Fruit fly (Drosophila melanogaster) whole organism, embryonic: ENCODE data around the gene Mob3.

ENCODE experiments used
- CG10209 ChIP-seq: fragments of 200-800 bp; sonication (Bioruptor generic); optimal IDR thresholded peaks from 3 replicates; lab custom pipeline; 2017; ENCODE audit warnings: missing biosample characterization, mild to moderate bottlenecking, missing genetic modification characterization, missing genetic modification reagents
- CG1024 ChIP-seq: fragments of 200-800 bp; sonication (Bioruptor generic); IDR thresholded peaks from 2 replicates; pipeline ENCODE4 v1.3.6; 2022; ENCODE audit warnings: missing biosample characterization, missing genetic modification characterization
- CG10267 ChIP-seq: fragments of 200-800 bp; sonication (Bioruptor generic); optimal IDR thresholded peaks from 2 replicates; lab custom pipeline; 2018; ENCODE audit warnings: missing biosample characterization, mild to moderate bottlenecking, missing genetic modification characterization, moderate library complexity
- CG11093 ChIP-seq: fragments of 200-800 bp; sonication (Bioruptor generic); IDR thresholded peaks from 3 replicates; pipeline ENCODE4 v1.3.6; 2022; ENCODE audit warnings: missing biosample characterization, missing genetic modification characterization
- CG11723 ChIP-seq: fragments of 200-800 bp; sonication (Bioruptor generic); optimal IDR thresholded peaks from 2 replicates; lab custom pipeline; 2017; ENCODE audit warnings: missing biosample characterization, mild to moderate bottlenecking, missing genetic modification characterization
- CG12659 ChIP-seq: fragments of 200-800 bp; sonication (Bioruptor generic); optimal IDR thresholded peaks from 3 replicates; lab custom pipeline; 2017; ENCODE audit warnings: mild to moderate bottlenecking, missing biosample characterization, missing genetic modification reagents, missing genetic modification characterization
- CG13775 ChIP-seq: fragments of 200-800 bp; sonication (Bioruptor generic); optimal IDR thresholded peaks from 3 replicates; lab custom pipeline; 2017; ENCODE audit warnings: missing biosample characterization, mild to moderate bottlenecking, missing genetic modification characterization
- CG16863 ChIP-seq: fragments of 200-800 bp; sonication (Bioruptor generic); optimal IDR thresholded peaks from 3 replicates; lab custom pipeline; 2016; ENCODE audit warnings: missing biosample characterization, missing genetic modification characterization
- CG17361 ChIP-seq: fragments of 200-800 bp; sonication (Bioruptor generic); IDR thresholded peaks from 3 replicates; pipeline ENCODE4 v1.3.6; 2022; ENCODE audit warnings: missing biosample characterization, missing genetic modification characterization
- CG17802 ChIP-seq: fragments of 200-800 bp; sonication (Bioruptor generic); optimal IDR thresholded peaks from 2 replicates; lab custom pipeline; 2018; ENCODE audit warnings: missing biosample characterization, mild to moderate bottlenecking, missing genetic modification characterization, moderate library complexity
- CG18476 ChIP-seq: fragments of 200-800 bp; sonication (Bioruptor generic); optimal IDR thresholded peaks from 2 replicates; lab custom pipeline; 2016; ENCODE audit warnings: missing biosample characterization, mild to moderate bottlenecking, missing genetic modification characterization
- CG2120 ChIP-seq: fragments of 200-800 bp; sonication (Bioruptor generic); optimal IDR thresholded peaks from 3 replicates; lab custom pipeline; 2016; ENCODE audit warnings: missing biosample characterization, missing genetic modification characterization
- CG30403 ChIP-seq: fragments of 200-800 bp; sonication (Bioruptor generic); optimal IDR thresholded peaks from 3 replicates; lab custom pipeline; 2016; ENCODE audit warnings: missing biosample characterization, missing genetic modification characterization
- CG3163 ChIP-seq: fragments of 200-800 bp; sonication (Bioruptor generic); optimal IDR thresholded peaks from 3 replicates; lab custom pipeline; 2016; ENCODE audit warnings: missing biosample characterization, missing genetic modification characterization
- CG6254 ChIP-seq: fragments of 200-800 bp; sonication (Bioruptor generic); optimal IDR thresholded peaks from 3 replicates; lab custom pipeline; 2017; ENCODE audit warnings: mild to moderate bottlenecking, missing biosample characterization, missing genetic modification reagents, missing genetic modification characterization
- CG6765 ChIP-seq: fragments of 200-800 bp; sonication (Bioruptor generic); optimal IDR thresholded peaks from 3 replicates; lab custom pipeline; 2017; ENCODE audit warnings: missing biosample characterization, mild to moderate bottlenecking, missing genetic modification characterization
- CG6791 ChIP-seq: fragments of 200-800 bp; sonication (Bioruptor generic); IDR thresholded peaks from 3 replicates; pipeline ENCODE4 v1.3.6; 2022; ENCODE audit warnings: missing biosample characterization, missing genetic modification characterization; ENCODE audit not compliant: partially characterized antibody
- CG8290 ChIP-seq, 3 experiments: fragments of 200-800 bp; sonication (Bioruptor generic); optimal IDR thresholded peaks; 2 replicates each; lab custom pipeline; 2016 to 2019; ENCODE audit warnings: missing biosample characterization in 3 of 3, missing genetic modification characterization in 3 of 3, mild to moderate bottlenecking in 2 of 3, moderate library complexity in 1 of 3
- CG8924 ChIP-seq: fragments of 200-800 bp; optimal IDR thresholded peaks from 3 replicates; lab custom pipeline; 2019; ENCODE audit warnings: missing biosample characterization, mild to moderate bottlenecking, missing genetic modification characterization, moderate library complexity
- Gsc ChIP-seq: fragments of 200-800 bp; sonication (Bioruptor generic); IDR thresholded peaks from 2 replicates; pipeline ENCODE4 v1.3.6; 2022; ENCODE audit warnings: missing biosample characterization, missing genetic modification characterization
- HLH4C ChIP-seq: fragments of 200-800 bp; sonication (Bioruptor generic); IDR thresholded peaks from 3 replicates; pipeline ENCODE4 v1.3.6; 2022; ENCODE audit warnings: missing biosample characterization, missing genetic modification characterization; ENCODE audit not compliant: partially characterized antibody
- HmgZ ChIP-seq: fragments of 200-800 bp; sonication (Bioruptor generic); optimal IDR thresholded peaks from 2 replicates; lab custom pipeline; 2018; ENCODE audit warnings: missing biosample characterization, mild to moderate bottlenecking, missing genetic modification characterization
- Hmr ChIP-seq: fragments of 200-800 bp; sonication (Bioruptor generic); optimal IDR thresholded peaks from 3 replicates; lab custom pipeline; 2017; ENCODE audit warnings: mild to moderate bottlenecking, missing biosample characterization, missing genetic modification reagents, missing genetic modification characterization
- Hsf ChIP-seq: fragments of 200-800 bp; sonication (Bioruptor generic); optimal IDR thresholded peaks from 3 replicates; lab custom pipeline; 2016; ENCODE audit warnings: missing biosample characterization, missing genetic modification characterization
- Kr ChIP-seq: fragments of 200-800 bp; sonication (Bioruptor generic); optimal IDR thresholded peaks from 2 replicates; lab custom pipeline; 2017; ENCODE audit warnings: missing biosample characterization, mild to moderate bottlenecking, missing genetic modification characterization
- Lhr ChIP-seq: fragments of 200-800 bp; sonication (Bioruptor generic); optimal IDR thresholded peaks from 3 replicates; lab custom pipeline; 2017; ENCODE audit warnings: mild to moderate bottlenecking, missing biosample characterization, missing genetic modification reagents, missing genetic modification characterization
- MESR4 ChIP-seq: fragments of 200-800 bp; sonication (Bioruptor generic); optimal IDR thresholded peaks from 2 replicates; lab custom pipeline; 2018; ENCODE audit warnings: missing biosample characterization, mild to moderate bottlenecking, missing genetic modification characterization, moderate library complexity
- Mad ChIP-seq: fragments of 200-800 bp; sonication (Bioruptor generic); optimal IDR thresholded peaks from 2 replicates; lab custom pipeline; 2016; ENCODE audit warnings: missing biosample characterization, missing genetic modification characterization
- Med ChIP-seq: fragments of 200-800 bp; sonication (Bioruptor generic); peaks from one replicate; lab custom pipeline; 2016; ENCODE audit warnings: missing biosample characterization, missing genetic modification characterization, mild to moderate bottlenecking, inconsistent platforms, moderate library complexity
- Pdp1 ChIP-seq, 2 experiments: fragments of 200-800 bp; sonication (Bioruptor generic); optimal IDR thresholded peaks; 3 replicates each; lab custom pipeline; 2016; ENCODE audit warnings: missing biosample characterization in 2 of 2, missing genetic modification characterization in 2 of 2, mild to moderate bottlenecking in 1 of 2, moderate library complexity in 1 of 2
- Sry-δ ChIP-seq: fragments of 200-800 bp; sonication (Bioruptor generic); optimal IDR thresholded peaks from 2 replicates; lab custom pipeline; 2016; ENCODE audit warnings: missing biosample characterization, missing genetic modification characterization
- ato ChIP-seq: fragments of 200-800 bp; sonication (Bioruptor generic); IDR thresholded peaks from 2 replicates; pipeline ENCODE4 v1.3.6; 2022; ENCODE audit warnings: missing biosample characterization, missing genetic modification characterization; ENCODE audit not compliant: partially characterized antibody
- cas ChIP-seq: fragments of 200-800 bp; sonication (Bioruptor generic); IDR thresholded peaks from 2 replicates; pipeline ENCODE4 v1.3.6; 2022; ENCODE audit warnings: missing biosample characterization, missing genetic modification characterization
- gcm2 ChIP-seq: fragments of 200-800 bp; sonication (Bioruptor generic); optimal IDR thresholded peaks from 2 replicates; lab custom pipeline; 2016; ENCODE audit warnings: missing biosample characterization, missing genetic modification characterization
- inv ChIP-seq: fragments of 200-800 bp; sonication (Bioruptor generic); IDR thresholded peaks from 2 replicates; pipeline ENCODE4 v1.3.6; 2022; ENCODE audit warnings: missing biosample characterization, missing genetic modification characterization; ENCODE audit not compliant: partially characterized antibody
- lola ChIP-seq, 3 experiments: fragments of >200 bp in 2 of 3; fragments of 200-800 bp in 1 of 3; sonication (Bioruptor generic) in 1 of 3; optimal IDR thresholded peaks; 2 replicates each; lab custom pipeline; 2017 to 2019; ENCODE audit warnings: missing biosample characterization in 3 of 3, missing genetic modification characterization in 3 of 3, mild to moderate bottlenecking in 1 of 3, moderate library complexity in 1 of 3
- mam ChIP-seq: fragments of 200-800 bp; sonication (Bioruptor generic); optimal IDR thresholded peaks from 3 replicates; lab custom pipeline; 2016; ENCODE audit warnings: missing biosample characterization, missing genetic modification characterization
- mld ChIP-seq: fragments of 200-800 bp; sonication (Bioruptor generic); IDR thresholded peaks from 3 replicates; pipeline ENCODE4 v1.3.6; 2022; ENCODE audit warnings: missing biosample characterization, missing genetic modification characterization; ENCODE audit not compliant: partially characterized antibody
- pfk ChIP-seq: fragments of 200-800 bp; sonication (Bioruptor generic); optimal IDR thresholded peaks from 2 replicates; lab custom pipeline; 2018; ENCODE audit warnings: missing biosample characterization, mild to moderate bottlenecking, missing genetic modification characterization, moderate library complexity
- scrt ChIP-seq: fragments of 200-800 bp; sonication (Bioruptor generic); optimal IDR thresholded peaks from 2 replicates; lab custom pipeline; 2018; ENCODE audit warnings: missing biosample characterization, mild to moderate bottlenecking, missing genetic modification characterization, moderate library complexity
- sens ChIP-seq: fragments of 200-800 bp; sonication (Bioruptor generic); peaks from one replicate; lab custom pipeline; 2016; ENCODE audit warnings: missing biosample characterization, missing genetic modification characterization
- sna ChIP-seq: fragments of 200-800 bp; sonication (Bioruptor generic); IDR thresholded peaks from 2 replicates; pipeline ENCODE4 v1.3.6; 2022; ENCODE audit warnings: missing biosample characterization, missing genetic modification characterization; ENCODE audit not compliant: partially characterized antibody
- so ChIP-seq: fragments of 200-800 bp; sonication (Bioruptor generic); IDR thresholded peaks from 3 replicates; pipeline ENCODE4 v1.3.6; 2022; ENCODE audit warnings: missing biosample characterization, missing genetic modification characterization
- tap ChIP-seq: fragments of 200-800 bp; optimal IDR thresholded peaks from 3 replicates; lab custom pipeline; 2019; ENCODE audit warnings: missing biosample characterization, mild to moderate bottlenecking, missing genetic modification characterization, moderate library complexity
- trem ChIP-seq: fragments of 200-800 bp; optimal IDR thresholded peaks from 3 replicates; lab custom pipeline; 2019; ENCODE audit warnings: missing biosample characterization, mild to moderate bottlenecking, missing genetic modification characterization, moderate library complexity
- unpg ChIP-seq: fragments of 200-800 bp; sonication (Bioruptor generic); optimal IDR thresholded peaks from 3 replicates; lab custom pipeline; 2018; ENCODE audit warnings: missing biosample characterization, mild to moderate bottlenecking, missing genetic modification characterization, moderate library complexity

Mob3 gene

DNA sequence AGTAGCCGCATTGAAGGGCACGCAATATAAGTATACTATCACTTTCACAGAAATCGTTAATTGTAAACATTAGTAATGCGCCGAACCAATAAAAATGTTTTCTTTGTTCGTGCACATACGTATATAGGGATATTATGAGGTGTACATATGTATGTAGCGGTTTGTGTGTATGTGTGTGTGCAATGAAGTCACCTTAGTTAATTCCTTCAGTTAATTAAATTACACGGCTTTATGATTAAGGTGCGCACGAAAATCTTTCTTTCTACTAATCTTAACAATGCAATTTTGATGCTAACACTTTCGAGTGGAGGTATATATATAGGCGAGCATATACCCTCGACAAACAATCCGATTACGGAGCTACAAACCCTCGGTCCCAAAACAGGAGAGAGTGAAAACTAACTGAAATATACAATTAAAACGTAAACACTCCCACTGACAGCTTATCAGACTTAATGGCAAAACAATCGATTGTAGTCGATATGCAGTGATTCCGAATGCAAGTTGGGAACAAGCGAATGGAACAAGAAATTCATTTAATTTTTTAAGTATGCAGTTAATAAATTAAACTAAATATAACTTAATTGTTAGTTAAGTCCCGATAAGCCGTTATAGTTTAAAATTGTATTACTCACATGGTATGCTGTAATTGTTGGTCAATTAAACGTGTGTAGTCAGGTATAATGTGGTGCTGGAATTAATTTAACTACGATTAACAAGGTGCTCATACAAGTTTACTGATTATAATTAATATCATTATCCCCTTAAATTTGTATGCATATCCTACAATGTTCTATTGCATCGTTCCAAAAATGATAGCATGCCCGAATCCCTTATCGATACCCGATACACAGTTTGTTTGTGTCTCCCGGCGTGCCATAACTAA lies 44.4 kb upstream of the Mob3 start, which contains the start of the genes Npc1a and Prosalpha6 (continued):
- TF ChIP-seq CG16863 (no peak), HmgZ (tag; lab: Kevin White, UChicago) (peak; percentile 22), tap (no peak), CG13775 (GFP tag; lab: Kevin White, UChicago) (peak; percentile 28), MESR4 (GFP tag; lab: Kevin White, UChicago) (peak; percentile 36), trem (tag; lab: Kevin White, UChicago) (peak; percentile 39), mld (GFP tag; lab: Robert Waterston, UW) (no peak), CG17361 (GFP tag; lab: Robert Waterston, UW) (peak; percentile 68; the same call in 1 of the 3 replicates), CG8290 (GFP tag; optimal IDR thresholded peaks at IDR 0.05; lab: Kevin White, UChicago) (peak; percentile 77), CG8290 (tag; optimal IDR thresholded peaks at IDR 0.05; lab: Kevin White, UChicago) (peak; percentile 72 to 82), so (peak; percentile 39; the same call in 1 of the 3 replicates), CG18476 (GFP tag; lab: Kevin White, UChicago) (peak; percentile 7), Hsf (GFP tag; lab: Kevin White, UChicago) (peak; percentile 46), CG6765 (GFP tag; lab: Kevin White, UChicago) (no peak), Sry-δ (GFP tag; lab: Kevin White, UChicago) (peak; percentile 91), CG10209 (GFP tag; lab: Kevin White, UChicago) (no peak), sens (GFP tag; lab: Kevin White, UChicago) (peak; percentile 77), unpg (GFP tag; lab: Kevin White, UChicago) (no peak), CG12659 (GFP tag; lab: Kevin White, UChicago) (peak; percentile 63), CG6254 (peak; percentile 53), sna (GFP tag; lab: Robert Waterston, UW) (0 out of 2 replicates have a peak, but pooled peaks have one; percentile 43), gcm2 (peak; percentile 1), CG6791 (GFP tag; lab: Robert Waterston, UW) (peak; percentile 56; the same call in 2 of the 3 replicates), Kr (no peak), CG10267 (tag; lab: Kevin White, UChicago) (peak; percentile 20), Gsc (no peak), CG11093 (GFP tag; lab: Robert Waterston, UW) (no peak), CG11723 (GFP tag; lab: Kevin White, UChicago) (peak; percentile 94), lola (GFP tag; optimal IDR thresholded peaks at IDR 0.05; lab: Kevin White, UChicago) (peak in 1 of 3 experiments; percentile 31), mam (GFP tag; lab: Kevin White, UChicago) (peak; percentile 1), Hmr (GFP tag; lab: Kevin White, UChicago) (no peak), CG1024 (GFP tag; lab: Robert Waterston, UW) (peak; percentile 70), CG3163 (GFP tag; lab: Kevin White, UChicago) (no peak), Mad (GFP tag; lab: Kevin White, UChicago) (peak; percentile 30), HLH4C (peak; percentile 66; the same call in 2 of the 3 replicates), CG2120 (GFP tag; lab: Kevin White, UChicago) (peak; percentile 36), CG17802 (peak; percentile 25), ato (GFP tag; lab: Robert Waterston, UW) (peak; percentile 57; the same call in 1 of the 2 replicates), CG30403 (GFP tag; lab: Kevin White, UChicago) (peak; percentile 37), pfk (GFP tag; lab: Kevin White, UChicago) (peak; percentile 95), Pdp1 (GFP tag; optimal IDR thresholded peaks at IDR 0.05; lab: Kevin White, UChicago) (peak; percentile 9 to 40), Lhr (GFP tag; lab: Kevin White, UChicago) (peak; percentile 33), scrt (GFP tag; lab: Kevin White, UChicago) (peak; percentile 14), Med (peak; percentile 79), CG8924 (tag; lab: Kevin White, UChicago) (peak; percentile 47), inv (peak; percentile 66; the same call in 1 of the 2 replicates), cas (GFP tag; lab: Robert Waterston, UW) (no peak)
